Worm (Caenorhabditis elegans) whole organism, L2 larva: ENCODE data around the gene srt-22.

Experiments
- R02D3.7 ChIP-seq: fragments of 150-350 bp; optimal IDR thresholded peaks from 2 replicates; lab custom pipeline; 2014; ENCODE audit warnings: missing biosample characterization, missing genetic modification characterization
- Y55F3AM.14 ChIP-seq: fragments of 200-800 bp; sonication (Bioruptor generic); optimal IDR thresholded peaks from 2 replicates; lab custom pipeline; 2018; ENCODE audit warnings: mild to moderate bottlenecking, missing genetic modification characterization, missing compliant biosample characterization
- ZK546.5 ChIP-seq: sonication (generic microtip); optimal IDR thresholded peaks from 2 replicates; lab custom pipeline; 2017; ENCODE audit warnings: missing biosample characterization, missing genetic modification characterization
- alr-1 ChIP-seq: fragments of 150-350 bp; optimal IDR thresholded peaks from 2 replicates; lab custom pipeline; 2014; ENCODE audit warnings: missing biosample characterization, missing genetic modification characterization
- ama-1 ChIP-seq: fragments of 150-350 bp; optimal IDR thresholded peaks from 2 replicates; lab custom pipeline; 2018; ENCODE audit warnings: inconsistent platforms
- blmp-1 ChIP-seq: sonication (generic microtip); optimal IDR thresholded peaks from 2 replicates; lab custom pipeline; 2017; ENCODE audit warnings: missing genetic modification characterization, mild to moderate bottlenecking, missing compliant biosample characterization, antibody characterized with exemption, moderate library complexity; ENCODE audit not compliant: insufficient read depth
- ceh-16 ChIP-seq: fragments of 150-350 bp; optimal IDR thresholded peaks from 2 replicates; lab custom pipeline; 2014; ENCODE audit warnings: missing biosample characterization, missing genetic modification characterization
- ceh-82 ChIP-seq: fragments of 150-350 bp; optimal IDR thresholded peaks from 2 replicates; lab custom pipeline; 2014; ENCODE audit warnings: missing biosample characterization, missing genetic modification characterization
- crh-2 ChIP-seq: sonication (generic microtip); optimal IDR thresholded peaks from 2 replicates; lab custom pipeline; 2017; ENCODE audit warnings: missing biosample characterization, missing genetic modification characterization
- dmd-4 ChIP-seq: sonication (generic microtip); optimal IDR thresholded peaks from 2 replicates; lab custom pipeline; 2017; ENCODE audit warnings: missing biosample characterization, missing genetic modification characterization
- egl-27 ChIP-seq: sonication (generic microtip); optimal IDR thresholded peaks from 3 replicates; lab custom pipeline; 2017; ENCODE audit warnings: missing biosample characterization, missing genetic modification reagents, missing genetic modification characterization
- elt-3 ChIP-seq: sonication (generic microtip); optimal IDR thresholded peaks from 2 replicates; lab custom pipeline; 2017; ENCODE audit warnings: missing biosample characterization, missing genetic modification characterization
- fos-1 ChIP-seq: fragments of 150-350 bp; optimal IDR thresholded peaks from 2 replicates; lab custom pipeline; 2014; ENCODE audit warnings: missing biosample characterization, missing genetic modification characterization
- gmeb-1 ChIP-seq: fragments of 150-350 bp; optimal IDR thresholded peaks from 2 replicates; lab custom pipeline; 2014; ENCODE audit warnings: missing biosample characterization, missing genetic modification characterization
- lin-39 ChIP-seq: fragments of 150-350 bp; optimal IDR thresholded peaks from 2 replicates; lab custom pipeline; 2014; ENCODE audit warnings: missing biosample characterization, missing genetic modification reagents, missing genetic modification characterization
- lsy-2 ChIP-seq, 2 experiments: fragments of 150-350 bp in 1 of 2; sonication (generic microtip) in 1 of 2; optimal IDR thresholded peaks; 2 replicates each; lab custom pipeline; 2014 to 2017; ENCODE audit warnings: missing biosample characterization in 2 of 2, missing genetic modification characterization in 2 of 2
- mbf-1 ChIP-seq: sonication (generic microtip); optimal IDR thresholded peaks from 2 replicates; lab custom pipeline; 2017; ENCODE audit warnings: missing biosample characterization, missing genetic modification characterization
- nhr-10 ChIP-seq: sonication (generic microtip); optimal IDR thresholded peaks from 2 replicates; lab custom pipeline; 2017; ENCODE audit warnings: missing biosample characterization, missing genetic modification characterization
- nhr-11 ChIP-seq: fragments of 150-350 bp; optimal IDR thresholded peaks from 2 replicates; lab custom pipeline; 2014; ENCODE audit warnings: missing biosample characterization, missing genetic modification characterization
- nhr-129 ChIP-seq: fragments of 150-350 bp; optimal IDR thresholded peaks from 2 replicates; lab custom pipeline; 2014; ENCODE audit warnings: missing biosample characterization, missing genetic modification characterization
- nhr-21 ChIP-seq: fragments of 150-350 bp; optimal IDR thresholded peaks from 2 replicates; lab custom pipeline; 2014; ENCODE audit warnings: missing biosample characterization, missing genetic modification characterization
- nhr-23 ChIP-seq: fragments of 150-350 bp; optimal IDR thresholded peaks from 2 replicates; lab custom pipeline; 2014; ENCODE audit warnings: missing biosample characterization, missing genetic modification reagents, missing genetic modification characterization
- nhr-25 ChIP-seq: fragments of 150-350 bp; sonication (generic microtip); optimal IDR thresholded peaks from 3 replicates; lab custom pipeline; 2014; ENCODE audit warnings: missing biosample characterization, missing genetic modification characterization
- nhr-6 ChIP-seq: fragments of 150-350 bp; optimal IDR thresholded peaks from 2 replicates; lab custom pipeline; 2014; ENCODE audit warnings: missing biosample characterization, missing genetic modification characterization
- nhr-77 ChIP-seq: fragments of 150-350 bp; optimal IDR thresholded peaks from 2 replicates; lab custom pipeline; 2014; ENCODE audit warnings: missing biosample characterization, missing genetic modification characterization
- peb-1 ChIP-seq: fragments of 150-350 bp; optimal IDR thresholded peaks from 2 replicates; lab custom pipeline; 2014; ENCODE audit warnings: missing biosample characterization, missing genetic modification characterization
- sem-4 ChIP-seq: fragments of 150-350 bp; optimal IDR thresholded peaks from 2 replicates; lab custom pipeline; 2014; ENCODE audit warnings: missing biosample characterization, missing genetic modification reagents, missing genetic modification characterization
- skn-1 ChIP-seq: sonication (generic microtip); optimal IDR thresholded peaks from 2 replicates; lab custom pipeline; 2017; ENCODE audit warnings: missing biosample characterization, missing genetic modification characterization
- snpc-4 ChIP-seq: fragments of 150-350 bp; optimal IDR thresholded peaks from 2 replicates; lab custom pipeline; 2014; ENCODE audit warnings: missing biosample characterization, missing genetic modification characterization
- unc-39 ChIP-seq: fragments of 150-350 bp; optimal IDR thresholded peaks from 2 replicates; lab custom pipeline; 2014; ENCODE audit warnings: missing biosample characterization, missing genetic modification characterization
- unc-55 ChIP-seq: fragments of 150-350 bp; sonication (generic microtip); optimal IDR thresholded peaks from 3 replicates; lab custom pipeline; 2014; ENCODE audit warnings: missing biosample characterization, missing genetic modification reagents, missing genetic modification characterization
- unc-62 ChIP-seq: fragments of 150-350 bp; optimal IDR thresholded peaks from 2 replicates; lab custom pipeline; 2014; ENCODE audit warnings: missing biosample characterization, missing genetic modification reagents, missing genetic modification characterization
- zag-1 ChIP-seq: fragments of 150-350 bp; optimal IDR thresholded peaks from 2 replicates; lab custom pipeline; 2014; ENCODE audit warnings: missing biosample characterization, missing genetic modification characterization
- ztf-1 ChIP-seq: fragments of 200-800 bp; sonication (Bioruptor generic); conservative IDR thresholded peaks from 2 replicates; pipeline ENCODE4 v1.3.6; 2022; ENCODE audit warnings: missing genetic modification characterization, missing compliant biosample characterization
- ztf-4 ChIP-seq: fragments of 150-350 bp; optimal IDR thresholded peaks from 2 replicates; lab custom pipeline; 2014; ENCODE audit warnings: missing biosample characterization, missing genetic modification characterization

srt-22 gene

ce11 chrV:15344481-15344880, 28.8 kb upstream of the srt-22 start, which contains the start of gene wrt-8:
Gene wrt-8 (minus strand): TSS chrV:15344581.
- TF ChIP-seq nhr-129 (tag; lab: Kevin White, UChicago) (no peak), unc-55 (GFP tag; lab: Kevin White, UChicago) (no peak)

- TF ChIP-seq lin-39 (tag; lab: Kevin White, UChicago) (no peak), nhr-25 (tag; lab: Kevin White, UChicago) (no peak), nhr-77 (tag; lab: Kevin White, UChicago) (no peak), alr-1 (tag; lab: Kevin White, UChicago) (no peak), gmeb-1 (tag; lab: Kevin White, UChicago) (no peak), ceh-82 (no peak), ztf-4 (no peak), nhr-10 (tag; lab: Kevin White, UChicago) (no peak), unc-39 (tag; lab: Kevin White, UChicago) (no peak), nhr-21 (tag; lab: Kevin White, UChicago) (no peak)
Measured at ce11 chrV:15341404-15341803, 25.7 kb upstream of the srt-22 start, which contains the start of gene clec-229. Gene clec-229 (minus strand): TSS chrV:15341504.

ce11 chrV:15339363-15339762, 23.6 kb upstream of the srt-22 start, which contains the start of gene clec-228:
Gene clec-228 (minus strand): TSS chrV:15339463.
- TF ChIP-seq nhr-77 (tag; lab: Kevin White, UChicago) (no peak), ceh-16 (tag; lab: Kevin White, UChicago) (no peak), unc-39 (tag; lab: Kevin White, UChicago) (no peak), nhr-129 (tag; lab: Kevin White, UChicago) (no peak), crh-2 (tag; lab: Kevin White, UChicago) (no peak), fos-1 (no peak), nhr-23 (tag; lab: Kevin White, UChicago) (no peak), nhr-6 (tag; lab: Kevin White, UChicago) (no peak), snpc-4 (tag; lab: Kevin White, UChicago) (no peak), dmd-4 (tag; lab: Kevin White, UChicago) (no peak), blmp-1 (tag; lab: Kevin White, UChicago) (no peak), ceh-82 (no peak), sem-4 (tag; lab: Kevin White, UChicago) (no peak), nhr-11 (tag; lab: Kevin White, UChicago) (no peak), elt-3 (no peak), mbf-1 (no peak), lsy-2 (tag; optimal IDR thresholded peaks at IDR 0.05; lab: Kevin White, UChicago) (no peak), ztf-1 (GFP tag; lab: Robert Waterston, UW) (no peak), unc-62 (GFP tag; lab: Kevin White, UChicago) (no peak)

- TF ChIP-seq nhr-21 (tag; lab: Kevin White, UChicago) (no peak), elt-3 (no peak), mbf-1 (no peak), snpc-4 (tag; lab: Kevin White, UChicago) (no peak), R02D3.7 (no peak), blmp-1 (tag; lab: Kevin White, UChicago) (no peak), ama-1 (lab: Kevin White, UChicago) (no peak), unc-39 (tag; lab: Kevin White, UChicago) (no peak)
- TF ChIP-seq, all 48 proteins: peak for 0
Measured at ce11 chrV:15337405-15337804, 21.7 kb upstream of the srt-22 start, which contains the start of gene wrt-7. Gene wrt-7 (minus strand): TSS chrV:15337505.

- TF ChIP-seq ZK546.5 (no peak), fos-1 (no peak), nhr-21 (tag; lab: Kevin White, UChicago) (no peak), zag-1 (no peak), ama-1 (lab: Kevin White, UChicago) (no peak), nhr-25 (tag; lab: Kevin White, UChicago) (no peak), ztf-4 (no peak), alr-1 (tag; lab: Kevin White, UChicago) (no peak), nhr-11 (tag; lab: Kevin White, UChicago) (no peak), nhr-6 (tag; lab: Kevin White, UChicago) (no peak), sem-4 (tag; lab: Kevin White, UChicago) (no peak), nhr-129 (tag; lab: Kevin White, UChicago) (no peak)
- TF ChIP-seq, all 48 proteins: peak for 0
Measured at ce11 chrV:15332851-15333250, 17.1 kb upstream of the srt-22 start, which contains the start of gene srw-113. Gene srw-113 (plus strand): TSS chrV:15333151.

ce11 chrV:15330314-15330713, 14.6 kb upstream of the srt-22 start, which contains the start of gene srh-295:
Gene srh-295 (plus strand): TSS chrV:15330614.
- TF ChIP-seq nhr-77 (tag; lab: Kevin White, UChicago) (no peak), gmeb-1 (tag; lab: Kevin White, UChicago) (no peak), skn-1 (tag; lab: Kevin White, UChicago) (no peak), peb-1 (no peak), egl-27 (tag; lab: Kevin White, UChicago) (no peak), fos-1 (no peak), unc-55 (GFP tag; lab: Kevin White, UChicago) (no peak), snpc-4 (tag; lab: Kevin White, UChicago) (no peak), ztf-4 (no peak), ztf-1 (GFP tag; lab: Robert Waterston, UW) (no peak), ceh-16 (tag; lab: Kevin White, UChicago) (no peak), Y55F3AM.14 (GFP tag; lab: Kevin White, UChicago) (no peak), nhr-6 (tag; lab: Kevin White, UChicago) (no peak), nhr-129 (tag; lab: Kevin White, UChicago) (no peak), mbf-1 (no peak)
